Worm (Caenorhabditis elegans): ENCODE results near the gene R07H5.9.

DNA sequence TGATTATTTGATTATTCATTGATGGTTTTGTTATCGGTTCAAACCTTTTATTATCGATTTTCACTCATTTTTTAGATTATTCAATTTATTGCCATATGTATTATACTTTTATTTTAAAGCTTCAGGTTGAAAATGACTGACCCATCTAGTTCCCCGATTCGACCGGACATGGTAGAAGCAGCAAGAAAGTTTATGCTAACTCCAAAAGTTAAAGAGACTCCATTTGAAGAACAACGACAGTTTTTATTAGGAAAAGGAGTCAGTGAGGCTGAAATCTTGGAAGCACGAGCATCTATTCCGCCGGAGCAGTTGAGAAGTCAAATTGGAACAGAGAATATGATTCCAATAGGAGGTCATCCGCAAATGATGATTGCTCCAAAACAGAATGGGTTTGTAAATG is 24.3 kb upstream of the R07H5.9 start, which contains the start of gene prx-14:
- TF ChIP-seq Y67H2A.10 (GFP tag; conservative IDR thresholded peaks at IDR 0.05) (no peak), cebp-2 (GFP tag; IDR thresholded peaks at IDR 0.05) (no peak), atf-7 (tag; optimal IDR thresholded peaks at IDR 0.05) (no peak)

All from whole organism, young adult.